Fruit fly (Drosophila melanogaster) whole organism, embryonic: ENCODE measurements around the gene dome.

Source experiments
- B-H2 ChIP-seq: fragments of 200-800 bp; sonication (Bioruptor generic); optimal IDR thresholded peaks from 2 replicates; lab custom pipeline; 2018; ENCODE audit warnings: missing biosample characterization, mild to moderate bottlenecking, missing genetic modification characterization
- CG10147 ChIP-seq: fragments of 200-800 bp; sonication (Bioruptor generic); optimal IDR thresholded peaks from 2 replicates; lab custom pipeline; 2019; ENCODE audit warnings: missing biosample characterization, mild to moderate bottlenecking, missing genetic modification characterization, moderate library complexity
- CG10321 ChIP-seq: fragments of 200-800 bp; sonication (Bioruptor generic); IDR thresholded peaks from 2 replicates; pipeline ENCODE4 v1.3.6; 2022; ENCODE audit warnings: missing biosample characterization, missing genetic modification characterization
- CG10431 ChIP-seq: fragments of 200-800 bp; sonication (Bioruptor generic); optimal IDR thresholded peaks from 3 replicates; lab custom pipeline; 2018; ENCODE audit warnings: missing biosample characterization, mild to moderate bottlenecking, missing genetic modification characterization
- CG12104 ChIP-seq: fragments of 200-800 bp; sonication (Bioruptor generic); optimal IDR thresholded peaks from 3 replicates; lab custom pipeline; 2016; ENCODE audit warnings: missing biosample characterization, missing genetic modification characterization
- CG13123 ChIP-seq: fragments of 200-800 bp; sonication (Bioruptor generic); optimal IDR thresholded peaks from 2 replicates; lab custom pipeline; 2016; ENCODE audit warnings: missing biosample characterization, missing genetic modification characterization
- CG13424 ChIP-seq: fragments of 200-800 bp; sonication (Bioruptor generic); optimal IDR thresholded peaks from 2 replicates; lab custom pipeline; 2019; ENCODE audit warnings: missing biosample characterization, mild to moderate bottlenecking, missing genetic modification characterization, moderate library complexity
- CG14014 ChIP-seq: fragments of 200-800 bp; sonication (Bioruptor generic); IDR thresholded peaks from 2 replicates; pipeline ENCODE4 v1.3.6; 2022; ENCODE audit warnings: missing biosample characterization, missing genetic modification characterization
- CG14441 ChIP-seq: fragments of 200-800 bp; sonication (Bioruptor generic); IDR thresholded peaks from 2 replicates; pipeline ENCODE4 v1.3.6; 2022; ENCODE audit warnings: missing biosample characterization, missing genetic modification characterization
- CG15514 ChIP-seq: fragments of 200-800 bp; sonication (Bioruptor generic); optimal IDR thresholded peaks from 3 replicates; lab custom pipeline; 2017; ENCODE audit warnings: missing biosample characterization, missing genetic modification characterization, mild to moderate bottlenecking, moderate library complexity, missing genetic modification reagents
- CG1603 ChIP-seq: fragments of 200-800 bp; sonication (Bioruptor generic); optimal IDR thresholded peaks from 2 replicates; lab custom pipeline; 2019; ENCODE audit warnings: missing biosample characterization, mild to moderate bottlenecking, missing genetic modification characterization, moderate library complexity
- CG2202 ChIP-seq: fragments of 200-800 bp; sonication (Bioruptor generic); optimal IDR thresholded peaks from 2 replicates; lab custom pipeline; 2018; ENCODE audit warnings: missing biosample characterization, mild to moderate bottlenecking, missing genetic modification characterization
- CG3163 ChIP-seq: fragments of 200-800 bp; sonication (Bioruptor generic); optimal IDR thresholded peaks from 3 replicates; lab custom pipeline; 2016; ENCODE audit warnings: missing biosample characterization, missing genetic modification characterization
- CG3407 ChIP-seq: fragments of 200-800 bp; sonication (Bioruptor generic); optimal IDR thresholded peaks from 2 replicates; lab custom pipeline; 2018; ENCODE audit warnings: missing biosample characterization, mild to moderate bottlenecking, missing genetic modification characterization
- CG3995 ChIP-seq: fragments of 200-800 bp; sonication (Bioruptor generic); optimal IDR thresholded peaks from 3 replicates; lab custom pipeline; 2016; ENCODE audit warnings: missing biosample characterization, missing genetic modification characterization
- CG8388 ChIP-seq: fragments of 200-800 bp; sonication (Bioruptor generic); optimal IDR thresholded peaks from 2 replicates; lab custom pipeline; 2019; ENCODE audit warnings: missing biosample characterization, mild to moderate bottlenecking, missing genetic modification characterization, moderate library complexity
- D19B ChIP-seq: fragments of 200-800 bp; sonication (Bioruptor generic); optimal IDR thresholded peaks from 2 replicates; lab custom pipeline; 2017; ENCODE audit warnings: missing biosample characterization, mild to moderate bottlenecking, missing genetic modification characterization
- Deaf1 ChIP-seq: fragments of 200-800 bp; optimal IDR thresholded peaks from 3 replicates; lab custom pipeline; 2019; ENCODE audit warnings: missing biosample characterization, mild to moderate bottlenecking, missing genetic modification characterization, moderate library complexity
- Dek ChIP-seq: fragments of 200-800 bp; sonication (Bioruptor generic); optimal IDR thresholded peaks from 3 replicates; lab custom pipeline; 2019; ENCODE audit warnings: missing biosample characterization, mild to moderate bottlenecking, missing genetic modification characterization, moderate library complexity
- Dref ChIP-seq: fragments of 200-800 bp; sonication (Bioruptor generic); IDR thresholded peaks from 2 replicates; pipeline ENCODE4 v1.3.6; 2022; ENCODE audit warnings: missing biosample characterization, missing genetic modification characterization
- Elba2 ChIP-seq: fragments of 200-800 bp; sonication (Bioruptor generic); optimal IDR thresholded peaks from 3 replicates; lab custom pipeline; 2016; ENCODE audit warnings: missing biosample characterization, missing genetic modification characterization
- Gsc ChIP-seq: fragments of 200-800 bp; sonication (Bioruptor generic); IDR thresholded peaks from 2 replicates; pipeline ENCODE4 v1.3.6; 2022; ENCODE audit warnings: missing biosample characterization, missing genetic modification characterization
- Hr51 ChIP-seq, 2 experiments: fragments of 200-800 bp; sonication (Bioruptor generic); optimal IDR thresholded peaks; 2 replicates in 1 of 2; 3 replicates in 1 of 2; lab custom pipeline; 2016 to 2018; ENCODE audit warnings: missing biosample characterization in 2 of 2, missing genetic modification characterization in 2 of 2, mild to moderate bottlenecking in 1 of 2, moderate library complexity in 1 of 2
- Hr78 ChIP-seq, 2 experiments: fragments of 200-800 bp in 1 of 2; fragments of >200 bp in 1 of 2; sonication (Bioruptor generic) in 1 of 2; optimal IDR thresholded peaks; 2 replicates each; lab custom pipeline; 2017 to 2019; ENCODE audit warnings: missing biosample characterization in 2 of 2, missing genetic modification characterization in 2 of 2, mild to moderate bottlenecking in 1 of 2, moderate library complexity in 1 of 2
- MESR4 ChIP-seq: fragments of 200-800 bp; sonication (Bioruptor generic); optimal IDR thresholded peaks from 2 replicates; lab custom pipeline; 2018; ENCODE audit warnings: missing biosample characterization, mild to moderate bottlenecking, missing genetic modification characterization, moderate library complexity
- Mes4 ChIP-seq: fragments of 200-800 bp; sonication (Bioruptor generic); optimal IDR thresholded peaks from 2 replicates; lab custom pipeline; 2016; ENCODE audit warnings: missing biosample characterization, missing genetic modification characterization
- Spps ChIP-seq: fragments of 200-800 bp; sonication (Bioruptor generic); optimal IDR thresholded peaks from 2 replicates; lab custom pipeline; 2018; ENCODE audit warnings: missing biosample characterization, mild to moderate bottlenecking, missing genetic modification characterization
- Trl ChIP-seq, 3 experiments: fragments of >200 bp in 2 of 3; fragments of 200-800 bp in 1 of 3; sonication (Bioruptor generic) in 1 of 3; optimal IDR thresholded peaks; 2 replicates in 1 of 3; 3 replicates in 2 of 3; lab custom pipeline; 2016 to 2017; ENCODE audit warnings: missing biosample characterization in 1 of 3, missing genetic modification characterization in 1 of 3
- bsh ChIP-seq, 2 experiments: fragments of 200-800 bp; sonication (Bioruptor generic); optimal IDR thresholded peaks; 2 replicates each; lab custom pipeline; 2017 to 2018; ENCODE audit warnings: mild to moderate bottlenecking in 2 of 2, missing biosample characterization in 2 of 2, missing genetic modification characterization in 2 of 2, moderate library complexity in 1 of 2
- caup ChIP-seq: fragments of 200-800 bp; sonication (Bioruptor generic); optimal IDR thresholded peaks from 3 replicates; lab custom pipeline; 2017; ENCODE audit warnings: missing biosample characterization, mild to moderate bottlenecking, missing genetic modification characterization, moderate library complexity; ENCODE audit not compliant: severe bottlenecking
- cwo ChIP-seq: fragments of 200-800 bp; sonication (Bioruptor generic); optimal IDR thresholded peaks from 3 replicates; lab custom pipeline; 2017; ENCODE audit warnings: missing biosample characterization, missing genetic modification characterization, mild to moderate bottlenecking, moderate library complexity, missing genetic modification reagents
- esg ChIP-seq: fragments of 200-800 bp; sonication (Bioruptor generic); conservative IDR thresholded peaks from 2 replicates; pipeline ENCODE4 v1.3.6; 2022; ENCODE audit warnings: missing biosample characterization, missing genetic modification characterization
- eve ChIP-seq, 2 experiments: fragments of >200 bp; optimal IDR thresholded peaks; 2 replicates each; lab custom pipeline; 2017; ENCODE audit warnings: missing biosample characterization in 2 of 2, missing genetic modification characterization in 2 of 2
- gem ChIP-seq: fragments of 200-800 bp; sonication (Bioruptor generic); optimal IDR thresholded peaks from 2 replicates; lab custom pipeline; 2019; ENCODE audit warnings: missing biosample characterization, mild to moderate bottlenecking, missing genetic modification characterization, moderate library complexity
- ham ChIP-seq: fragments of 200-800 bp; sonication (Bioruptor generic); IDR thresholded peaks from 2 replicates; pipeline ENCODE4 v1.3.6; 2022; ENCODE audit warnings: missing biosample characterization, missing genetic modification characterization
- lab ChIP-seq: fragments of 200-800 bp; sonication (Bioruptor generic); optimal IDR thresholded peaks from 3 replicates; lab custom pipeline; 2017; ENCODE audit warnings: missing biosample characterization, missing genetic modification characterization, mild to moderate bottlenecking, moderate library complexity, missing genetic modification reagents
- lola ChIP-seq, 3 experiments: fragments of >200 bp in 2 of 3; fragments of 200-800 bp in 1 of 3; sonication (Bioruptor generic) in 1 of 3; optimal IDR thresholded peaks; 2 replicates each; lab custom pipeline; 2017 to 2019; ENCODE audit warnings: missing biosample characterization in 3 of 3, missing genetic modification characterization in 3 of 3, mild to moderate bottlenecking in 1 of 3, moderate library complexity in 1 of 3
- nom ChIP-seq: fragments of 200-800 bp; sonication (Bioruptor generic); optimal IDR thresholded peaks from 2 replicates; lab custom pipeline; 2017; ENCODE audit warnings: missing biosample characterization, missing genetic modification characterization, mild to moderate bottlenecking, moderate library complexity, missing genetic modification reagents
- otp ChIP-seq: fragments of 200-800 bp; sonication (Bioruptor generic); IDR thresholded peaks from 3 replicates; pipeline ENCODE4, ENCODE4 v1.3.6; 2022; ENCODE audit warnings: missing biosample characterization, missing genetic modification characterization
- sens ChIP-seq: fragments of 200-800 bp; sonication (Bioruptor generic); peaks from one replicate; lab custom pipeline; 2016; ENCODE audit warnings: missing biosample characterization, missing genetic modification characterization
- sima ChIP-seq: fragments of 200-800 bp; sonication (Bioruptor generic); optimal IDR thresholded peaks from 2 replicates; lab custom pipeline; 2016; ENCODE audit warnings: missing biosample characterization, missing genetic modification characterization
- slou ChIP-seq: fragments of 200-800 bp; sonication (Bioruptor generic); optimal IDR thresholded peaks from 3 replicates; lab custom pipeline; 2016; ENCODE audit warnings: missing biosample characterization, missing genetic modification characterization
- sna ChIP-seq: fragments of 200-800 bp; sonication (Bioruptor generic); IDR thresholded peaks from 2 replicates; pipeline ENCODE4 v1.3.6; 2022; ENCODE audit warnings: missing biosample characterization, missing genetic modification characterization; ENCODE audit not compliant: partially characterized antibody
- tna ChIP-seq: fragments of 200-800 bp; sonication (Bioruptor generic); IDR thresholded peaks from 2 replicates; pipeline ENCODE4 v1.3.6; 2022; ENCODE audit warnings: missing biosample characterization, missing genetic modification characterization; ENCODE audit not compliant: partially characterized antibody
- unpg ChIP-seq: fragments of 200-800 bp; sonication (Bioruptor generic); optimal IDR thresholded peaks from 3 replicates; lab custom pipeline; 2018; ENCODE audit warnings: missing biosample characterization, mild to moderate bottlenecking, missing genetic modification characterization, moderate library complexity
- yki ChIP-seq: fragments of >200 bp; optimal IDR thresholded peaks from 3 replicates; lab custom pipeline; 2018
- z ChIP-seq: fragments of 200-800 bp; sonication (Bioruptor generic); IDR thresholded peaks from 3 replicates; pipeline ENCODE4 v1.3.6; 2022; ENCODE audit warnings: missing biosample characterization, missing genetic modification characterization
- zfh1 ChIP-seq: fragments of 200-800 bp; sonication (Bioruptor generic); IDR thresholded peaks from 3 replicates; pipeline ENCODE4 v1.3.6; 2022; ENCODE audit warnings: missing biosample characterization, missing genetic modification characterization

The dome gene

dm6 chrX:19668405-19668804, 14.9 kb downstream of the dome start (continued):
- TF ChIP-seq caup (GFP tag; lab: Kevin White, UChicago) (peak; percentile 90), CG3407 (peak; percentile 95), yki (lab: Kevin White, UChicago) (no peak), Mes4 (peak; percentile 97), Hr51 (GFP tag; optimal IDR thresholded peaks at IDR 0.05; lab: Kevin White, UChicago) (peak; percentile 93 to 96), sna (GFP tag; lab: Robert Waterston, UW) (no peak), esg (GFP tag; lab: Robert Waterston, UW) (peak; percentile 94), CG10147 (GFP tag; lab: Kevin White, UChicago) (no peak), unpg (GFP tag; lab: Kevin White, UChicago) (peak; percentile 97), CG10431 (peak; percentile 93), nom (GFP tag; lab: Kevin White, UChicago) (peak; percentile 96), gem (tag; lab: Kevin White, UChicago) (peak; percentile 97), CG13424 (tag; lab: Kevin White, UChicago) (peak; percentile 93), CG14441 (GFP tag; lab: Robert Waterston, UW) (peak; percentile 92), B-H2 (GFP tag; lab: Kevin White, UChicago) (peak; percentile 90), lab (GFP tag; lab: Kevin White, UChicago) (peak; percentile 95), slou (peak; percentile 90), eve (GFP tag; optimal IDR thresholded peaks at IDR 0.05; lab: Kevin White, UChicago) (peak in 1 of 2 experiments; percentile 55), Dref (GFP tag; lab: Robert Waterston, UW) (peak; percentile 39), CG13123 (GFP tag; lab: Kevin White, UChicago) (peak; percentile 95), CG2202 (tag; lab: Kevin White, UChicago) (peak; percentile 94), lola (GFP tag; optimal IDR thresholded peaks at IDR 0.05; lab: Kevin White, UChicago) (peak in 1 of 3 experiments; percentile 96), Dek (peak; percentile 94), CG10321 (peak; percentile 78), tna (GFP tag; lab: Robert Waterston, UW) (no peak), MESR4 (GFP tag; lab: Kevin White, UChicago) (peak; percentile 54), zfh1 (peak; percentile 96), bsh (GFP tag; optimal IDR thresholded peaks at IDR 0.05; lab: Kevin White, UChicago) (peak; percentile 97 to 98), D19B (GFP tag; lab: Kevin White, UChicago) (peak; percentile 67), CG15514 (GFP tag; lab: Kevin White, UChicago) (peak; percentile 81), CG3163 (peak; percentile 89)

DNA sequence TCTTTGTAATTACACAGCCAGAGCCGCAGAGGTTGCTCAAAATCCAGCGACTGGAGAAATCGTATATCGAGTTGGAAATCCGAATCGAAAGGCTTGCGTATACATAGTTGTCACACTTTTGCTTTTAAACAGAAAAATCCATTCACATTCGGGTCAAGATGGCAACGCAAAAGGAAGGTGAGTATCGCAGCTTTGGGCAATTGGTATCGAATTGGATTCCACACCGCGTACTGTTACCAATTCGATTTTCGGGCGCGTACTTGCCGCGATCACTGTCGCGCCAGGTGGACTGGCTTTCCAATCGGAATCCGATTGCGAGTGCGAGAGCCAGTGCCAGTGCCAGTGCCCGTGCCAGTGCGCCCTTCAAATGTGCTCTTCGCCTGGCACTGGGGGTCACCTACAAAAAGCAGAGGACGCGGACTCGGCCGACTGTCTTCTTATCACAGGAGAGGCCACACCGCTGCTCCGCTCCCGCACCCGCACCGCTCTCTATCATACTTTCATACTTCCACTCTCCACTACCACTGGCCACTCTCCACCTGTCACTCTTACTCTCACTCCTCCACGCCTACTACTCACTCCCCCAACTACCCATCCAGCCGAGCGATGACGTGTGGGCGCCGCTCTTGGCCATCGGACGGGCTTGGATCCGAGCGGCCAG, 15.7 kb downstream of the dome start:
- TF ChIP-seq Trl (optimal IDR thresholded peaks at IDR 0.05; lab: Kevin White, UChicago), result peak; percentile 46 to 50
- TF ChIP-seq Trl (GFP tag; optimal IDR thresholded peaks at IDR 0.05; lab: Kevin White, UChicago), result no peak
- TF ChIP-seq ham (GFP tag; lab: Robert Waterston, UW), result no peak
- TF ChIP-seq cwo (GFP tag; lab: Kevin White, UChicago), result peak; percentile 50
- TF ChIP-seq z (GFP tag; lab: Robert Waterston, UW), result 0 out of 3 replicates have a peak, but pooled peaks have one; percentile 50
- no peak for TF ChIP-seq CG14014 (GFP tag; lab: Robert Waterston, UW)
- no peak for TF ChIP-seq sima (GFP tag; lab: Kevin White, UChicago)
- TF ChIP-seq sens (GFP tag; lab: Kevin White, UChicago), result peak; percentile 37
- no peak for TF ChIP-seq CG12104
- TF ChIP-seq Hr78 (GFP tag; optimal IDR thresholded peaks at IDR 0.05; lab: Kevin White, UChicago), result peak in 1 of 2 experiments; percentile 67
- peak; percentile 80 for TF ChIP-seq CG8388 (GFP tag; lab: Kevin White, UChicago)
- TF ChIP-seq Gsc, result no peak
- peak; percentile 81 for TF ChIP-seq CG1603 (tag; lab: Kevin White, UChicago)
- TF ChIP-seq CG3407, result no peak
- TF ChIP-seq CG3995, result peak; percentile 68
- TF ChIP-seq Elba2, result peak; percentile 92
- peak; percentile 36 for TF ChIP-seq Deaf1 (tag; lab: Kevin White, UChicago)
- TF ChIP-seq otp (GFP tag; lab: Robert Waterston, UW), result no peak
- TF ChIP-seq Spps (tag; lab: Kevin White, UChicago), result no peak
